Fruit fly (Drosophila melanogaster): Measurements from ENCODE around the gene CG9886.

Gene CG9886

DNA sequence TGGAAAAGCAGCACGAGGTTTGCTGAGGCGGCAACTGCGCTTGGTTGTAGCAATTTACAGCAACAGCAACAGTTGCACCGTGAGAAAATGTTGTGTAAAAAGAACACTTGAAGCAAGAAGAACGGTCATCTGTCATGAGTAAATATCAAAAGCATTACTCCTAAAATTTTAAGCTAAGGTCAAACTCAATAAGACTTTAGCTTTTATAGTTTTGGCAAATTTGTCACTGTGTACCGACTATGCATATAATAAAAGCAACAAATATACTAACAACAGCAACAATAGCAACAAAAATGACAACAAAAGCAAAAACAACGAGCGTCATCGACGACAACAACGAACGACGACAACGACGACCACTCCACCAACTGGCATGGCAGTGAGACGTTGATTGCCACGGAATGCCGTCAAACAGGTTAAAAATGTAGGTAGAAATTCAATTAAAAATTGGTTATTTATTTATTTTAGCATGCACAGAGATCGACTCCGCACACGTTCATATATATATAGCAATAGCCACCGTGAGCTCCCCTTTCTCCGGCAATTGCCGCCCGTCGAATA lies 12.9 kb downstream of the CG9886 start (continued):
- TF ChIP-seq Hr38 (GFP tag; optimal IDR thresholded peaks at IDR 0.05) (peak; percentile 94), CG9139 (GFP tag; optimal IDR thresholded peaks at IDR 0.05) (peak; percentile 98), CG8632 (GFP tag; optimal IDR thresholded peaks at IDR 0.05) (peak; percentile 96), CG11762 (GFP tag; optimal IDR thresholded peaks at IDR 0.05; ENCODE audit: insufficient read depth) (peak; percentile 98), CG7368 (GFP tag; optimal IDR thresholded peaks at IDR 0.05) (peak; percentile 98), spab (GFP tag; optimal IDR thresholded peaks at IDR 0.05) (peak; percentile 99), Eip75B (GFP tag; optimal IDR thresholded peaks at IDR 0.05) (peak; percentile 98), CG16779 (tag; optimal IDR thresholded peaks at IDR 0.05) (peak; percentile 95), dsx (GFP tag; optimal IDR thresholded peaks at IDR 0.05; ENCODE audit: poor library complexity, severe bottlenecking) (peak; percentile 98), Met (GFP tag; optimal IDR thresholded peaks at IDR 0.05) (peak; percentile 87), topi (GFP tag; optimal IDR thresholded peaks at IDR 0.05) (peak; percentile 92), CG3032 (tag; optimal IDR thresholded peaks at IDR 0.05) (peak; percentile 99), CG6854 (GFP tag; optimal IDR thresholded peaks at IDR 0.05) (peak; percentile 77), CG11294 (GFP tag; IDR thresholded peaks at IDR 0.05) (peak; percentile 95), Eip78C (GFP tag) (peak; percentile 100), Hr4 (GFP tag; optimal IDR thresholded peaks at IDR 0.05) (peak; percentile 99)

DNA sequence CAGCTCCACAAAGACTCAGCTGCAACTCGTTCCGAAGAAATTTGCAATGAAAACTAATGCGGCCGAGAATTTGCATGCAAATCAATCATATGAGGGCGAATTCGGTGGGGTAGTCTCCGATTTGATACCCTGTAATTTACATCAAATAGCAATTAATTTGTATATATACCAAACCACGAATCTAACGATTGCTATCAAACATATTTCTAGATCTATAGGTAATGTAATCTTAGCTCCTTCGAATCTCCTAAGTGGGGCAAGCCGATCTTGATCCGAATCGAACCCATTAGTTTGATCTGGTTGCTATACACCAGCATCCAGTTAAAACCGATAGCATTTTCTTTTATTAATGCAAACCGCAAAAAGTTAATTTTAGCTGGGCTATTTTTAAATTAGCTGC lies 13.6 kb downstream of the CG9886 start:
- TF ChIP-seq Gug (GFP tag; IDR thresholded peaks at IDR 0.05) (no peak), Sox15 (GFP tag; optimal IDR thresholded peaks at IDR 0.05) (no peak), CG3919 (GFP tag; optimal IDR thresholded peaks at IDR 0.05) (peak; percentile 11), esn (GFP tag; optimal IDR thresholded peaks at IDR 0.05) (no peak), Eip75B (GFP tag; optimal IDR thresholded peaks at IDR 0.05) (no peak), Ets21C (GFP tag; optimal IDR thresholded peaks at IDR 0.05) (no peak), CG6792 (GFP tag; optimal IDR thresholded peaks at IDR 0.05) (no peak), CG7368 (GFP tag; optimal IDR thresholded peaks at IDR 0.05) (no peak), Hr39 (GFP tag; optimal IDR thresholded peaks at IDR 0.05) (no peak), salr (GFP tag; optimal IDR thresholded peaks at IDR 0.05) (no peak), Eip78C (GFP tag) (peak; percentile 60), CG1621 (tag; optimal IDR thresholded peaks at IDR 0.05) (no peak), Hr38 (GFP tag; optimal IDR thresholded peaks at IDR 0.05) (no peak), Sox14 (GFP tag; optimal IDR thresholded peaks at IDR 0.05) (no peak), eg (GFP tag; IDR thresholded peaks at IDR 0.05) (peak; percentile 46; the same call in 1 of the 3 replicates), vri (GFP tag; optimal IDR thresholded peaks at IDR 0.05) (no peak), CG4318 (GFP tag; optimal IDR thresholded peaks at IDR 0.05) (no peak), ss (GFP tag; optimal IDR thresholded peaks at IDR 0.05) (no peak), CG8632 (GFP tag; optimal IDR thresholded peaks at IDR 0.05) (no peak), CG6808 (GFP tag; optimal IDR thresholded peaks at IDR 0.05) (no peak), Hr4 (GFP tag; optimal IDR thresholded peaks at IDR 0.05) (peak; percentile 51), dac (GFP tag; optimal IDR thresholded peaks at IDR 0.05) (no peak), pdm3 (GFP tag; optimal IDR thresholded peaks at IDR 0.05) (peak; percentile 4), fd85E (GFP tag; optimal IDR thresholded peaks at IDR 0.05) (no peak), CG15336 (GFP tag; IDR thresholded peaks at IDR 0.05) (peak; percentile 36; the same call in 1 of the 2 replicates), Ets96B (tag; optimal IDR thresholded peaks at IDR 0.05) (no peak), CG3032 (tag; optimal IDR thresholded peaks at IDR 0.05) (no peak), Met (GFP tag; optimal IDR thresholded peaks at IDR 0.05) (no peak), CG34406 (GFP tag; optimal IDR thresholded peaks at IDR 0.05) (no peak), CG8119 (GFP tag; IDR thresholded peaks at IDR 0.05) (peak; percentile 26; the same call in 1 of the 3 replicates), achi (GFP tag; optimal IDR thresholded peaks at IDR 0.05) (peak; percentile 3), CG6276 (GFP tag; optimal IDR thresholded peaks at IDR 0.05) (no peak), CG6163 (GFP tag; IDR thresholded peaks at IDR 0.05) (peak; percentile 53; the same call in 2 of the 3 replicates), svp (GFP tag) (no peak), CG32006 (GFP tag; optimal IDR thresholded peaks at IDR 0.05) (peak; percentile 62), net (GFP tag; optimal IDR thresholded peaks at IDR 0.05) (no peak), fd59A (GFP tag; optimal IDR thresholded peaks at IDR 0.05) (no peak), Smox (GFP tag; optimal IDR thresholded peaks at IDR 0.05) (no peak), acj6 (GFP tag; optimal IDR thresholded peaks at IDR 0.05) (no peak), CG16779 (tag; optimal IDR thresholded peaks at IDR 0.05) (no peak), CG11294 (GFP tag; IDR thresholded peaks at IDR 0.05) (no peak), dsx (GFP tag; optimal IDR thresholded peaks at IDR 0.05; ENCODE audit: poor library complexity, severe bottlenecking) (no peak), CG11762 (GFP tag; optimal IDR thresholded peaks at IDR 0.05; ENCODE audit: insufficient read depth) (no peak), CG10631 (GFP tag; optimal IDR thresholded peaks at IDR 0.05) (no peak), CG9139 (GFP tag; optimal IDR thresholded peaks at IDR 0.05) (no peak)

All from whole organism, prepupa.